Fruit fly (Drosophila melanogaster): ENCODE data around the gene Antp.

- TF ChIP-seq psq (optimal IDR thresholded peaks at IDR 0.05) (no peak), h (optimal IDR thresholded peaks at IDR 0.05) (no peak), Sin3A (optimal IDR thresholded peaks at IDR 0.05) (no peak), Myc (optimal IDR thresholded peaks at IDR 0.05) (no peak), ttk (optimal IDR thresholded peaks at IDR 0.05) (no peak)
Observed at dm6 chr3R:7037250-7037802, 38.3 kb upstream of the Antp start.

All from Kc167 (cell line).